Fruit fly (Drosophila melanogaster): Measurements from ENCODE around the gene wts.

The wts gene

dm6 chr3R:30764121-30764520 is 42.3 kb downstream of the wts start (continued):
- TF ChIP-seq lola (GFP tag; optimal IDR thresholded peaks at IDR 0.05), result no peak
- TF ChIP-seq Hsf (GFP tag; optimal IDR thresholded peaks at IDR 0.05), result no peak
- no peak for TF ChIP-seq so (GFP tag; IDR thresholded peaks at IDR 0.05)
- TF ChIP-seq CG1832 (GFP tag; optimal IDR thresholded peaks at IDR 0.05), result peak; percentile 92
- TF ChIP-seq E2f2 (GFP tag; IDR thresholded peaks at IDR 0.05), result no peak
- no peak for TF ChIP-seq tin (GFP tag; optimal IDR thresholded peaks at IDR 0.05)
- TF ChIP-seq CG14860 (GFP tag; IDR thresholded peaks at IDR 0.05; ENCODE audit: partially characterized antibody), result no peak
- TF ChIP-seq Mad (GFP tag; optimal IDR thresholded peaks at IDR 0.05), result no peak
- no peak for TF ChIP-seq Dad (GFP tag; optimal IDR thresholded peaks at IDR 0.05)
- TF ChIP-seq bsh (GFP tag; optimal IDR thresholded peaks at IDR 0.05), result no peak
- TF ChIP-seq gro (GFP tag; optimal IDR thresholded peaks at IDR 0.05), result no peak
- no peak for TF ChIP-seq CG3726 (GFP tag; IDR thresholded peaks at IDR 0.05)
- no peak for TF ChIP-seq CG10209 (GFP tag; optimal IDR thresholded peaks at IDR 0.05)
- TF ChIP-seq Fer2 (tag; optimal IDR thresholded peaks at IDR 0.05), result no peak
- TF ChIP-seq croc (GFP tag; conservative IDR thresholded peaks at IDR 0.05), result no peak
- TF ChIP-seq CG7745 (tag; optimal IDR thresholded peaks at IDR 0.05), result peak; percentile 65
- no peak for TF ChIP-seq salm (tag; optimal IDR thresholded peaks at IDR 0.05)
- peak; percentile 95 for TF ChIP-seq vvl (GFP tag; IDR thresholded peaks at IDR 0.05)
- TF ChIP-seq pita (GFP tag; optimal IDR thresholded peaks at IDR 0.05), result no peak
- no peak for TF ChIP-seq CG3163 (GFP tag; optimal IDR thresholded peaks at IDR 0.05)
- no peak for TF ChIP-seq CG34224 (GFP tag; IDR thresholded peaks at IDR 0.05; ENCODE audit: partially characterized antibody)
- no peak for TF ChIP-seq wek (GFP tag; optimal IDR thresholded peaks at IDR 0.05)
- no peak for TF ChIP-seq dysf (GFP tag; IDR thresholded peaks at IDR 0.05)
- TF ChIP-seq Scr (GFP tag; IDR thresholded peaks at IDR 0.05; ENCODE audit: partially characterized antibody), result no peak
- TF ChIP-seq tgo (GFP tag; IDR thresholded peaks at IDR 0.05), result no peak
- TF ChIP-seq gsb-n (tag; optimal IDR thresholded peaks at IDR 0.05), result no peak
- TF ChIP-seq en (GFP tag; optimal IDR thresholded peaks at IDR 0.05), result no peak
- no peak for TF ChIP-seq Pdp1 (GFP tag; optimal IDR thresholded peaks at IDR 0.05)
- no peak for TF ChIP-seq corto (GFP tag; optimal IDR thresholded peaks at IDR 0.05)
- TF ChIP-seq toy (GFP tag; IDR thresholded peaks at IDR 0.05), result no peak
- no peak for TF ChIP-seq CG12744 (GFP tag; optimal IDR thresholded peaks at IDR 0.05)
- TF ChIP-seq CG8478 (optimal IDR thresholded peaks at IDR 0.05), result peak; percentile 86
- TF ChIP-seq CG11723 (GFP tag; optimal IDR thresholded peaks at IDR 0.05), result no peak
- TF ChIP-seq dpn (GFP tag; optimal IDR thresholded peaks at IDR 0.05), result no peak
- no peak for TF ChIP-seq trh (GFP tag; optimal IDR thresholded peaks at IDR 0.05)
- no peak for TF ChIP-seq Drgx (GFP tag; IDR thresholded peaks at IDR 0.05)
- no peak for TF ChIP-seq B-H1 (GFP tag; IDR thresholded peaks at IDR 0.05)
- no peak for TF ChIP-seq CG18476 (GFP tag; optimal IDR thresholded peaks at IDR 0.05)
- TF ChIP-seq yki (optimal IDR thresholded peaks at IDR 0.05), result peak; percentile 32
- TF ChIP-seq D (optimal IDR thresholded peaks at IDR 0.05), result no peak
- TF ChIP-seq D (GFP tag; optimal IDR thresholded peaks at IDR 0.05), result no peak
- peak; percentile 89 for TF ChIP-seq Vsx1 (GFP tag; optimal IDR thresholded peaks at IDR 0.05)
- TF ChIP-seq btn (GFP tag; optimal IDR thresholded peaks at IDR 0.05), result no peak
- peak; percentile 33; the same call in 1 of the 3 replicates for TF ChIP-seq Opbp (GFP tag; IDR thresholded peaks at IDR 0.05; ENCODE audit: partially characterized antibody)
- no peak for TF ChIP-seq MESR4 (GFP tag; optimal IDR thresholded peaks at IDR 0.05)
- TF ChIP-seq Sin3A (optimal IDR thresholded peaks at IDR 0.05), result no peak
- no peak for TF ChIP-seq mld (GFP tag; IDR thresholded peaks at IDR 0.05; ENCODE audit: partially characterized antibody)
- no peak for TF ChIP-seq CG8281 (tag; optimal IDR thresholded peaks at IDR 0.05)
- TF ChIP-seq nerfin-2 (GFP tag; IDR thresholded peaks at IDR 0.05; ENCODE audit: partially characterized antibody), result no peak
- TF ChIP-seq Hr51 (GFP tag; optimal IDR thresholded peaks at IDR 0.05), result no peak
- TF ChIP-seq CG4360 (GFP tag; IDR thresholded peaks at IDR 0.05), result peak; percentile 47; the same call in 1 of the 2 replicates
- no peak for TF ChIP-seq CG5180 (GFP tag; optimal IDR thresholded peaks at IDR 0.05)

Data from whole organism, embryonic.